Worm (Caenorhabditis elegans): ENCODE data around the gene Y53F4B.27.

The Y53F4B.27 gene

DNA sequence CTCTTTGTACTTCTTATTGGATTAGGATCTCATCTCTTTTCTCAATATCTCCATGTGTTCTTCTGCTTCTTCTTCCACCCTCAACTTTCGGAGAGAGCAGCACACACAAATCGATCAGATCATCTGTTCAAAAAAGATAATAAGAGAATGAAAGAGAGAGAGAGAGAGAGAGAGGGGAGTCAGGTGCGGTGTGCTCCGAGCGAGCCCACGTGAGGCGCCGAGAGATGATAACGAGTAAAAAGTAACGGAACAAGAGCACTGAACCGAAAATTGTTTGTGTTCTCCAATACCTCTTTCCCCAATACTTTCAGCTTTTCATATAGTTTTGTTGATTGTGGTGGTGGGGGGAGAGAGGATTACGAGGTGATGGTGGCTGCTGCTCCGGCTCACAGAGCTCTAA, 48.3 kb downstream of the Y53F4B.27 start:
- TF ChIP-seq nhr-48 (tag; optimal IDR thresholded peaks at IDR 0.05) = peak; percentile 3
- peak in 1 of 2 experiments; percentile 26 for TF ChIP-seq lsy-2 (tag; optimal IDR thresholded peaks at IDR 0.05)
- TF ChIP-seq daf-12 (tag; optimal IDR thresholded peaks at IDR 0.05) = no peak
- no peak for TF ChIP-seq nhr-102 (tag; optimal IDR thresholded peaks at IDR 0.05)
- peak; percentile 48 for TF ChIP-seq mep-1 (tag; optimal IDR thresholded peaks at IDR 0.05)
- TF ChIP-seq Y75B8A.6 (GFP tag; IDR thresholded peaks at IDR 0.05) = no peak
- TF ChIP-seq D1046.2 (GFP tag; IDR thresholded peaks at IDR 0.05) = no peak
- no peak for TF ChIP-seq madf-5 (GFP tag; IDR thresholded peaks at IDR 0.05)
- no peak for TF ChIP-seq rbr-2 (tag; optimal IDR thresholded peaks at IDR 0.05)
- peak; percentile 81 for TF ChIP-seq dve-1 (tag; optimal IDR thresholded peaks at IDR 0.05; ENCODE audit: insufficient read depth)
- no peak for TF ChIP-seq lin-15B (tag; optimal IDR thresholded peaks at IDR 0.05)
- no peak for TF ChIP-seq unc-130 (GFP tag; optimal IDR thresholded peaks at IDR 0.05)
- TF ChIP-seq arid-1 (GFP tag; conservative IDR thresholded peaks at IDR 0.05) = no peak
- no peak for TF ChIP-seq ama-1 (optimal IDR thresholded peaks at IDR 0.05)
- TF ChIP-seq ceh-32 (tag; optimal IDR thresholded peaks at IDR 0.05; ENCODE audit: poor library complexity) = no peak
- no peak for TF ChIP-seq nhr-10 (tag; optimal IDR thresholded peaks at IDR 0.05)
- TF ChIP-seq lir-3 (tag; optimal IDR thresholded peaks at IDR 0.05) = no peak
- no peak for TF ChIP-seq jun-1 (tag; optimal IDR thresholded peaks at IDR 0.05)
- TF ChIP-seq tra-1 (GFP tag; IDR thresholded peaks at IDR 0.05) = peak; percentile 70
- no peak for TF ChIP-seq vab-7 (GFP tag; IDR thresholded peaks at IDR 0.05)
- no peak for TF ChIP-seq gei-8 (GFP tag; optimal IDR thresholded peaks at IDR 0.05)
- TF ChIP-seq mdt-29 (GFP tag; IDR thresholded peaks at IDR 0.05) = no peak
- no peak for TF ChIP-seq dpl-1 (GFP tag; optimal IDR thresholded peaks at IDR 0.05)
- no peak for TF ChIP-seq zfp-3 (GFP tag; conservative IDR thresholded peaks at IDR 0.05)
- TF ChIP-seq cey-2 (tag; optimal IDR thresholded peaks at IDR 0.05; ENCODE audit: borderline replicate concordance, insufficient read depth) = no peak
- no peak for TF ChIP-seq aly-2 (tag; optimal IDR thresholded peaks at IDR 0.05)
- TF ChIP-seq ztf-7 (tag; optimal IDR thresholded peaks at IDR 0.05) = no peak
- TF ChIP-seq lin-13 (GFP tag; optimal IDR thresholded peaks at IDR 0.05) = no peak
- no peak for TF ChIP-seq F44E2.7 (GFP tag; IDR thresholded peaks at IDR 0.05)
- TF ChIP-seq zip-2 (tag; optimal IDR thresholded peaks at IDR 0.05) = no peak
- TF ChIP-seq lin-39 (tag; optimal IDR thresholded peaks at IDR 0.05) = no peak
- TF ChIP-seq Y5F2A.4 (GFP tag; optimal IDR thresholded peaks at IDR 0.05) = no peak
- TF ChIP-seq hif-1 (tag; optimal IDR thresholded peaks at IDR 0.05) = peak in 1 of 2 experiments; percentile 21
- no peak for TF ChIP-seq F10B5.3 (tag; optimal IDR thresholded peaks at IDR 0.05)
- no peak for TF ChIP-seq nhr-237 (tag; optimal IDR thresholded peaks at IDR 0.05)
- TF ChIP-seq set-16 (GFP tag; IDR thresholded peaks at IDR 0.05) = peak; percentile 52
- TF ChIP-seq R02D3.7 (tag; optimal IDR thresholded peaks at IDR 0.05) = no peak
- TF ChIP-seq nhr-11 (tag; optimal IDR thresholded peaks at IDR 0.05) = peak; percentile 64
- no peak for TF ChIP-seq ZK546.5 (tag; optimal IDR thresholded peaks at IDR 0.05)
- no peak for TF ChIP-seq zag-1 (tag; optimal IDR thresholded peaks at IDR 0.05)
- no peak for TF ChIP-seq mxl-2 (GFP tag; conservative IDR thresholded peaks at IDR 0.05)
- no peak for TF ChIP-seq sdz-12 (GFP tag; optimal IDR thresholded peaks at IDR 0.05)
- no peak for TF ChIP-seq php-3 (GFP tag; IDR thresholded peaks at IDR 0.05)
- no peak for TF ChIP-seq nhr-42 (GFP tag; IDR thresholded peaks at IDR 0.05)
- TF ChIP-seq spr-1 (tag; optimal IDR thresholded peaks at IDR 0.05) = no peak
- TF ChIP-seq nhr-6 (tag; optimal IDR thresholded peaks at IDR 0.05) = no peak
- TF ChIP-seq dmd-9 (GFP tag; IDR thresholded peaks at IDR 0.05) = no peak
- peak; percentile 94 for TF ChIP-seq hlh-11 (tag; optimal IDR thresholded peaks at IDR 0.05)
- TF ChIP-seq lin-1 (GFP tag; IDR thresholded peaks at IDR 0.05) = no peak
- 0 out of 2 replicates have a peak, but pooled peaks have one; percentile 16 for TF ChIP-seq ZK337.2 (GFP tag; IDR thresholded peaks at IDR 0.05)
- TF ChIP-seq egl-27 (tag; optimal IDR thresholded peaks at IDR 0.05) = no peak
- TF ChIP-seq nhr-25 (tag; optimal IDR thresholded peaks at IDR 0.05; ENCODE audit: borderline replicate concordance, insufficient read depth) = no peak

Data from whole organism, L4 larva.